Worm (Caenorhabditis elegans) whole organism, midembryonic: ENCODE results near the gene blos-8.

Source experiments
- T22C8.4 ChIP-seq: fragments of 200-800 bp; sonication (Bioruptor generic); IDR thresholded peaks from 2 replicates; pipeline ENCODE4 v1.3.6; 2022; ENCODE audit warnings: missing genetic modification characterization, missing compliant biosample characterization
- cog-1 ChIP-seq: sonication (generic microtip); optimal IDR thresholded peaks from 2 replicates; lab custom pipeline; 2016; ENCODE audit warnings: missing genetic modification characterization, missing compliant biosample characterization
- flt-1 ChIP-seq: fragments of 200-800 bp; sonication (Bioruptor generic); IDR thresholded peaks from 2 replicates; pipeline ENCODE4 v1.3.6; 2022; ENCODE audit warnings: missing genetic modification characterization, missing compliant biosample characterization
- klf-2 ChIP-seq: fragments of 200-800 bp; sonication (Bioruptor generic); conservative IDR thresholded peaks from 2 replicates; pipeline ENCODE4 v1.3.6; 2022; ENCODE audit warnings: missing genetic modification reagents, missing genetic modification characterization, missing compliant biosample characterization
- med-1 ChIP-seq: sonication (generic microtip); optimal IDR thresholded peaks from 2 replicates; lab custom pipeline; 2017; ENCODE audit warnings: missing genetic modification characterization, mild to moderate bottlenecking, missing compliant biosample characterization, antibody characterized with exemption, missing genetic modification reagents; ENCODE audit not compliant: insufficient read depth
- ref-1 ChIP-seq: fragments of 200-800 bp; sonication (Bioruptor generic); conservative IDR thresholded peaks from 2 replicates; pipeline ENCODE4 v1.3.6; 2022; ENCODE audit warnings: missing genetic modification reagents, missing genetic modification characterization, missing compliant biosample characterization
- ztf-23 ChIP-seq: fragments of 200-800 bp; sonication (Bioruptor generic); IDR thresholded peaks from 2 replicates; pipeline ENCODE4 v1.3.6; 2022; ENCODE audit warnings: missing genetic modification reagents, missing genetic modification characterization, missing compliant biosample characterization
- ztf-29 ChIP-seq: fragments of 200-800 bp; sonication (Bioruptor generic); IDR thresholded peaks from 2 replicates; pipeline ENCODE4 v1.3.6; 2022; ENCODE audit warnings: missing genetic modification reagents, missing genetic modification characterization, missing compliant biosample characterization

DNA sequence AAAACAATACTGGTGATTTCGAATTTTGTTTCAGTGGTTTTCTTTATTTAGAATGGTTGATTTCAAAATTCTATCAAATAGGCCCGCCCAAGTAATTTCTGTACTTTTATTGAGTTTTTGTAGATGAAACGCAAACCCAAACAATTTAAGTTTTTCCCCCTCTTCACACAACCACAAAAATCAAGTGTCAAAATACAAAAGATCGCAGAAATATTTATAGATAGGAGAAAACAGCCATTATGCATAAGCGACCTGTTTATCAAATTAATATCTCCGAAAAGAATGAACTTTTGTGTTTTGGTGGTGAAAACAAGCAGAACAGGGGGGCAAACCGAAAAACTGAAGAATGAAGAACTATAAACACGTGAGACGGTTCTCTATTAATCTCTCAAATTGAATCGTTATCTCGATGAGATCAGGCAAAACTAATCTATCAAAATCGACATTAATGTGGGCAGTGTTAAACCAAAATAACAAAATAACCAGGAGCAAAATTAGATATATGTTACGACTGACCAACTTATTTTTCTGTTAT, 46.8 kb downstream of the blos-8 start:
- no peak for TF ChIP-seq flt-1 (GFP tag; lab: Robert Waterston, UW)
- TF ChIP-seq ztf-29 (GFP tag; lab: Robert Waterston, UW): no peak
- no peak for TF ChIP-seq ztf-23 (GFP tag; lab: Robert Waterston, UW)
- no peak for TF ChIP-seq med-1 (GFP tag; lab: Kevin White, UChicago)
- TF ChIP-seq cog-1: no peak
- no peak for TF ChIP-seq ref-1 (GFP tag; lab: Robert Waterston, UW)
- TF ChIP-seq klf-2: no peak
- no peak for TF ChIP-seq T22C8.4
